Fruit fly (Drosophila melanogaster) whole organism, embryonic: ENCODE measurements around the gene ps.

Source experiments
- BEAF-32 ChIP-seq: fragments of 200-800 bp; sonication (Bioruptor generic); optimal IDR thresholded peaks from 3 replicates; lab custom pipeline; 2017; ENCODE audit warnings: missing biosample characterization, missing genetic modification characterization, mild to moderate bottlenecking, moderate library complexity, missing genetic modification reagents
- CG10209 ChIP-seq: fragments of 200-800 bp; sonication (Bioruptor generic); optimal IDR thresholded peaks from 3 replicates; lab custom pipeline; 2017; ENCODE audit warnings: missing biosample characterization, mild to moderate bottlenecking, missing genetic modification characterization, missing genetic modification reagents
- CG10321 ChIP-seq: fragments of 200-800 bp; sonication (Bioruptor generic); IDR thresholded peaks from 2 replicates; pipeline ENCODE4 v1.3.6; 2022; ENCODE audit warnings: missing biosample characterization, missing genetic modification characterization
- CG10543 ChIP-seq: fragments of 200-800 bp; sonication (Bioruptor generic); optimal IDR thresholded peaks from 3 replicates; lab custom pipeline; 2017; ENCODE audit warnings: missing biosample characterization, mild to moderate bottlenecking, missing genetic modification characterization, moderate library complexity
- CG12659 ChIP-seq: fragments of 200-800 bp; sonication (Bioruptor generic); optimal IDR thresholded peaks from 3 replicates; lab custom pipeline; 2017; ENCODE audit warnings: mild to moderate bottlenecking, missing biosample characterization, missing genetic modification reagents, missing genetic modification characterization
- CG12769 ChIP-seq: fragments of 200-800 bp; sonication (Bioruptor generic); optimal IDR thresholded peaks from 2 replicates; lab custom pipeline; 2019; ENCODE audit warnings: missing biosample characterization, mild to moderate bottlenecking, missing genetic modification characterization, moderate library complexity
- CG13287 ChIP-seq: fragments of 200-800 bp; sonication (Bioruptor generic); IDR thresholded peaks from 2 replicates; pipeline ENCODE4 v1.3.6; 2022; ENCODE audit warnings: missing biosample characterization, missing genetic modification characterization; ENCODE audit not compliant: partially characterized antibody
- CG14710 ChIP-seq: fragments of 200-800 bp; sonication (Bioruptor generic); optimal IDR thresholded peaks from 3 replicates; lab custom pipeline; 2019; ENCODE audit warnings: missing biosample characterization, mild to moderate bottlenecking, missing genetic modification characterization, moderate library complexity
- CG1529 ChIP-seq: fragments of 200-800 bp; sonication (Bioruptor generic); optimal IDR thresholded peaks from 3 replicates; lab custom pipeline; 2018; ENCODE audit warnings: missing biosample characterization, missing genetic modification characterization
- CG15696 ChIP-seq: fragments of 200-800 bp; sonication (Bioruptor generic); optimal IDR thresholded peaks from 2 replicates; lab custom pipeline; 2019; ENCODE audit warnings: missing biosample characterization, mild to moderate bottlenecking, missing genetic modification characterization, moderate library complexity
- CG16815 ChIP-seq: fragments of 200-800 bp; sonication (Bioruptor generic); optimal IDR thresholded peaks from 3 replicates; lab custom pipeline; 2017; ENCODE audit warnings: missing biosample characterization, mild to moderate bottlenecking, missing genetic modification characterization
- CG18011 ChIP-seq: fragments of 200-800 bp; sonication (Bioruptor generic); optimal IDR thresholded peaks from 2 replicates; lab custom pipeline; 2017; ENCODE audit warnings: missing biosample characterization, missing genetic modification characterization, mild to moderate bottlenecking, moderate library complexity, missing genotype
- CG2129 ChIP-seq: fragments of 200-800 bp; sonication (Bioruptor generic); IDR thresholded peaks from 2 replicates; pipeline ENCODE4 v1.3.6; 2022; ENCODE audit warnings: missing biosample characterization, missing genetic modification characterization; ENCODE audit not compliant: partially characterized antibody
- CG31365 ChIP-seq: fragments of 200-800 bp; sonication (Bioruptor generic); optimal IDR thresholded peaks from 2 replicates; lab custom pipeline; 2018; ENCODE audit warnings: missing biosample characterization, mild to moderate bottlenecking, missing genetic modification characterization
- CG34422 ChIP-seq: fragments of 200-800 bp; sonication (Bioruptor generic); IDR thresholded peaks from 3 replicates; pipeline ENCODE4 v1.3.6; 2022; ENCODE audit warnings: missing biosample characterization, missing genetic modification characterization
- CG4707 ChIP-seq: fragments of 200-800 bp; sonication (Bioruptor generic); optimal IDR thresholded peaks from 2 replicates; lab custom pipeline; 2018; ENCODE audit warnings: missing biosample characterization, mild to moderate bottlenecking, missing genetic modification characterization, moderate library complexity
- CG6254 ChIP-seq: fragments of 200-800 bp; sonication (Bioruptor generic); optimal IDR thresholded peaks from 3 replicates; lab custom pipeline; 2017; ENCODE audit warnings: mild to moderate bottlenecking, missing biosample characterization, missing genetic modification reagents, missing genetic modification characterization
- CG6854 ChIP-seq: fragments of 200-800 bp; sonication (Bioruptor generic); optimal IDR thresholded peaks from 3 replicates; lab custom pipeline; 2017; ENCODE audit warnings: missing biosample characterization, mild to moderate bottlenecking, missing genetic modification characterization
- CG7987 ChIP-seq: fragments of 200-800 bp; sonication (Bioruptor generic); optimal IDR thresholded peaks from 2 replicates; lab custom pipeline; 2018; ENCODE audit warnings: missing biosample characterization, mild to moderate bottlenecking, missing genetic modification characterization, moderate library complexity
- CG8924 ChIP-seq: fragments of 200-800 bp; optimal IDR thresholded peaks from 3 replicates; lab custom pipeline; 2019; ENCODE audit warnings: missing biosample characterization, mild to moderate bottlenecking, missing genetic modification characterization, moderate library complexity
- CG8944 ChIP-seq: fragments of 200-800 bp; sonication (Bioruptor generic); optimal IDR thresholded peaks from 3 replicates; lab custom pipeline; 2016; ENCODE audit warnings: missing biosample characterization, missing genetic modification characterization
- CG9215 ChIP-seq: fragments of 200-800 bp; sonication (Bioruptor generic); IDR thresholded peaks from 2 replicates; pipeline ENCODE4 v1.3.6; 2022; ENCODE audit warnings: missing biosample characterization, missing genetic modification characterization
- Chrac-16 ChIP-seq: fragments of 200-800 bp; sonication (Bioruptor generic); optimal IDR thresholded peaks from 3 replicates; lab custom pipeline; 2016; ENCODE audit warnings: missing biosample characterization, missing genetic modification characterization
- CrebB ChIP-seq: fragments of 200-800 bp; sonication (Bioruptor generic); optimal IDR thresholded peaks from 3 replicates; lab custom pipeline; 2018; ENCODE audit warnings: missing biosample characterization, mild to moderate bottlenecking, missing genetic modification characterization
- D19A ChIP-seq: fragments of 200-800 bp; optimal IDR thresholded peaks from 3 replicates; lab custom pipeline; 2019; ENCODE audit warnings: missing biosample characterization, mild to moderate bottlenecking, missing genetic modification characterization, moderate library complexity
- Fer2 ChIP-seq: fragments of 200-800 bp; sonication (Bioruptor generic); optimal IDR thresholded peaks from 2 replicates; lab custom pipeline; 2018; ENCODE audit warnings: missing biosample characterization, mild to moderate bottlenecking, missing genetic modification characterization, moderate library complexity
- Hmx ChIP-seq: fragments of 200-800 bp; sonication (Bioruptor generic); optimal IDR thresholded peaks from 2 replicates; lab custom pipeline; 2016; ENCODE audit warnings: missing biosample characterization, missing genetic modification characterization
- Hsf ChIP-seq: fragments of 200-800 bp; sonication (Bioruptor generic); optimal IDR thresholded peaks from 3 replicates; lab custom pipeline; 2016; ENCODE audit warnings: missing biosample characterization, missing genetic modification characterization
- MBD-R2 ChIP-seq: fragments of 200-800 bp; sonication (Bioruptor generic); IDR thresholded peaks from 2 replicates; pipeline ENCODE4 v1.3.6; 2022; ENCODE audit warnings: missing biosample characterization, missing genetic modification characterization
- Myb ChIP-seq: fragments of 200-800 bp; sonication (Bioruptor generic); optimal IDR thresholded peaks from 2 replicates; lab custom pipeline; 2016; ENCODE audit warnings: missing biosample characterization, missing genetic modification characterization
- Nf-YC ChIP-seq: fragments of 200-800 bp; optimal IDR thresholded peaks from 3 replicates; lab custom pipeline; 2019; ENCODE audit warnings: missing biosample characterization, mild to moderate bottlenecking, missing genetic modification characterization, moderate library complexity
- Ravus ChIP-seq: fragments of 200-800 bp; sonication (Bioruptor generic); IDR thresholded peaks from 2 replicates; pipeline ENCODE4 v1.3.6; 2022; ENCODE audit warnings: missing biosample characterization, missing genetic modification characterization
- Sin3A ChIP-seq: fragments of >200 bp; optimal IDR thresholded peaks from 2 replicates; lab custom pipeline; 2018
- Sry-δ ChIP-seq: fragments of 200-800 bp; sonication (Bioruptor generic); optimal IDR thresholded peaks from 2 replicates; lab custom pipeline; 2016; ENCODE audit warnings: missing biosample characterization, missing genetic modification characterization
- bsh ChIP-seq, 2 experiments: fragments of 200-800 bp; sonication (Bioruptor generic); optimal IDR thresholded peaks; 2 replicates each; lab custom pipeline; 2017 to 2018; ENCODE audit warnings: mild to moderate bottlenecking in 2 of 2, missing biosample characterization in 2 of 2, missing genetic modification characterization in 2 of 2, moderate library complexity in 1 of 2
- disco-r ChIP-seq: fragments of 200-800 bp; sonication (Bioruptor generic); optimal IDR thresholded peaks from 2 replicates; lab custom pipeline; 2016; ENCODE audit warnings: missing biosample characterization, missing genetic modification characterization
- dmrt99B ChIP-seq: fragments of 200-800 bp; sonication (Bioruptor generic); optimal IDR thresholded peaks from 2 replicates; lab custom pipeline; 2018; ENCODE audit warnings: missing biosample characterization, mild to moderate bottlenecking, missing genetic modification characterization, moderate library complexity
- fd3F ChIP-seq: fragments of 200-800 bp; sonication (Bioruptor generic); optimal IDR thresholded peaks from 2 replicates; lab custom pipeline; 2018; ENCODE audit warnings: missing biosample characterization, mild to moderate bottlenecking, missing genetic modification characterization, moderate library complexity
- fd64A ChIP-seq: fragments of 200-800 bp; sonication (Bioruptor generic); optimal IDR thresholded peaks from 3 replicates; lab custom pipeline; 2018; ENCODE audit warnings: missing biosample characterization, mild to moderate bottlenecking, missing genetic modification characterization
- ftz-f1 ChIP-seq: fragments of 200-800 bp; sonication (Bioruptor generic); optimal IDR thresholded peaks from 2 replicates; lab custom pipeline; 2016; ENCODE audit warnings: missing biosample characterization, missing genetic modification characterization
- grau ChIP-seq: fragments of 200-800 bp; optimal IDR thresholded peaks from 3 replicates; lab custom pipeline; 2019; ENCODE audit warnings: missing biosample characterization, mild to moderate bottlenecking, missing genetic modification characterization, moderate library complexity
- lab ChIP-seq: fragments of 200-800 bp; sonication (Bioruptor generic); optimal IDR thresholded peaks from 3 replicates; lab custom pipeline; 2017; ENCODE audit warnings: missing biosample characterization, missing genetic modification characterization, mild to moderate bottlenecking, moderate library complexity, missing genetic modification reagents
- mirr ChIP-seq: fragments of 200-800 bp; sonication (Bioruptor generic); optimal IDR thresholded peaks from 3 replicates; lab custom pipeline; 2018; ENCODE audit warnings: missing biosample characterization, mild to moderate bottlenecking, missing genetic modification characterization
- pho ChIP-seq: fragments of 200-800 bp; sonication (Bioruptor generic); optimal IDR thresholded peaks from 2 replicates; lab custom pipeline; 2016; ENCODE audit warnings: missing biosample characterization, missing genetic modification characterization
- phol ChIP-seq: fragments of 200-800 bp; sonication (Bioruptor generic); optimal IDR thresholded peaks from 3 replicates; lab custom pipeline; 2018; ENCODE audit warnings: missing biosample characterization, mild to moderate bottlenecking, missing genetic modification characterization, moderate library complexity
- row ChIP-seq: fragments of 200-800 bp; sonication (Bioruptor generic); IDR thresholded peaks from 3 replicates; pipeline ENCODE4 v1.3.6; 2022; ENCODE audit warnings: missing biosample characterization, missing genetic modification characterization
- schlank ChIP-seq: fragments of 200-800 bp; sonication (Bioruptor generic); optimal IDR thresholded peaks from 2 replicates; lab custom pipeline; 2018; ENCODE audit warnings: missing biosample characterization, mild to moderate bottlenecking, missing genetic modification characterization
- ssp ChIP-seq: fragments of 200-800 bp; sonication (Bioruptor generic); IDR thresholded peaks from 2 replicates; pipeline ENCODE4 v1.3.6; 2022; ENCODE audit warnings: missing biosample characterization, missing genetic modification characterization
- tin ChIP-seq: fragments of 200-800 bp; sonication (Bioruptor generic); optimal IDR thresholded peaks from 3 replicates; lab custom pipeline; 2016; ENCODE audit warnings: missing biosample characterization, missing genetic modification characterization
- tup ChIP-seq: fragments of 200-800 bp; sonication (Bioruptor generic); optimal IDR thresholded peaks from 2 replicates; lab custom pipeline; 2016; ENCODE audit warnings: missing biosample characterization, mild to moderate bottlenecking, missing genetic modification characterization, moderate library complexity

ps gene

DNA sequence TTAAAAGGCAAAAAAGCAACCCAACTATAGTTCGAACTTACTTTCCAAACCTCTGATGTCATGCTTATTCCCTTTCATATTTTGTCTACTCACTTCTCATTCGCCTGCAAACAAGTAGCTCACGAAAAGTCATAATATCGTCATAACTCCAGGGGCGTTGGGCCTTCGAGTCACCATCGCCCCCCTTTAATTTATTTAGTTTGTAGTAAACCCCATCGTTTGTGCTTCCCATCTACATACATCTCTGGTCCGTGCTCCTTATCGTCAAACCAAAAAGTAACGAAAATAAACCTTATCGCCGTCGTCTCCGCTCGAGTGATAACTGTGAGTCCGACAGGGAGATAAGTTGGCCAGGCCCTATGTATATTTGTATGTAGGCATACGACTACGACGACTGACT, 11.2 kb downstream of the ps start (continued):
- TF ChIP-seq Sry-δ (GFP tag; lab: Kevin White, UChicago) (peak; percentile 16), row (GFP tag; lab: Robert Waterston, UW) (peak; percentile 89), Fer2 (tag; lab: Kevin White, UChicago) (peak; percentile 49), Myb (peak; percentile 51), CG10543 (GFP tag; lab: Kevin White, UChicago) (peak; percentile 86), CG12659 (peak; percentile 64), Nf-YC (no peak), CG10209 (peak; percentile 42), grau (peak; percentile 78), CG16815 (GFP tag; lab: Kevin White, UChicago) (peak; percentile 35), Ravus (GFP tag; lab: Robert Waterston, UW) (no peak), D19A (tag; lab: Kevin White, UChicago) (peak; percentile 51), CG18011 (GFP tag; lab: Kevin White, UChicago) (peak; percentile 44), CG6854 (GFP tag; lab: Kevin White, UChicago) (peak; percentile 68), CG13287 (no peak), tup (peak; percentile 7), fd64A (GFP tag; lab: Kevin White, UChicago) (peak; percentile 58), CG31365 (tag; lab: Kevin White, UChicago) (peak; percentile 54), ssp (GFP tag; lab: Robert Waterston, UW) (no peak), CG9215 (GFP tag; lab: Robert Waterston, UW) (no peak; the same call in 1 of the 2 replicates), CG2129 (GFP tag; lab: Robert Waterston, UW) (no peak), CG4707 (peak; percentile 55), CG14710 (peak; percentile 14), CG6254 (GFP tag; lab: Kevin White, UChicago) (peak; percentile 23), pho (peak; percentile 66), bsh (GFP tag; optimal IDR thresholded peaks at IDR 0.05; lab: Kevin White, UChicago) (peak in 1 of 2 experiments; percentile 65), CG8924 (peak; percentile 71), BEAF-32 (no peak), CG10321 (GFP tag; lab: Robert Waterston, UW) (no peak), dmrt99B (tag; lab: Kevin White, UChicago) (peak; percentile 71), phol (peak; percentile 31), disco-r (peak; percentile 5), schlank (tag; lab: Kevin White, UChicago) (peak; percentile 72), ftz-f1 (peak; percentile 4), tin (GFP tag; lab: Kevin White, UChicago) (peak; percentile 39), Hsf (GFP tag; lab: Kevin White, UChicago) (peak; percentile 44), MBD-R2 (peak; percentile 64; the same call in 1 of the 2 replicates), CG34422 (peak; percentile 60; the same call in 1 of the 3 replicates), CG7987 (GFP tag; lab: Kevin White, UChicago) (peak; percentile 49), mirr (GFP tag; lab: Kevin White, UChicago) (peak; percentile 70), CG15696 (tag; lab: Kevin White, UChicago) (peak; percentile 58), fd3F (GFP tag; lab: Kevin White, UChicago) (peak; percentile 38), Sin3A (lab: Kevin White, UChicago) (no peak), Hmx (GFP tag; lab: Kevin White, UChicago) (no peak), CG1529 (GFP tag; lab: Kevin White, UChicago) (peak; percentile 27), CG12769 (peak; percentile 89), CG8944 (GFP tag; lab: Kevin White, UChicago) (peak; percentile 51), CrebB (tag; lab: Kevin White, UChicago) (peak; percentile 64), lab (GFP tag; lab: Kevin White, UChicago) (peak; percentile 92), Chrac-16 (GFP tag; lab: Kevin White, UChicago) (peak; percentile 1)
